Fruit fly (Drosophila melanogaster): ENCODE measurements around the gene rols.

- TF ChIP-seq CG8478 (optimal IDR thresholded peaks at IDR 0.05) (no peak), CTCF (optimal IDR thresholded peaks at IDR 0.05) (no peak)
These were observed 32.4 kb downstream of the rols start, which contains the start of gene CG43993 for dm6 chr3L:12032257-12032656.
